Worm (Caenorhabditis elegans) whole organism, mixed stage, embryonic: Measurements from ENCODE around the gene srd-8.

Experiments used
- ces-1 ChIP-seq: fragments of 150-350 bp; optimal IDR thresholded peaks from 2 replicates; lab custom pipeline; 2014; ENCODE audit warnings: missing biosample characterization, missing genetic modification reagents, missing genetic modification characterization
- lin-13 ChIP-seq: fragments of 150-350 bp; optimal IDR thresholded peaks from 2 replicates; lab custom pipeline; 2014; ENCODE audit warnings: missing biosample characterization, missing genetic modification characterization
- lsy-2 ChIP-seq: fragments of 150-350 bp; optimal IDR thresholded peaks from 2 replicates; lab custom pipeline; 2014; ENCODE audit warnings: missing biosample characterization, missing genetic modification characterization
- mab-5 ChIP-seq: fragments of 150-350 bp; optimal IDR thresholded peaks from 2 replicates; lab custom pipeline; 2014; ENCODE audit warnings: missing biosample characterization, missing genetic modification characterization
- nhr-12 ChIP-seq: fragments of 150-350 bp; optimal IDR thresholded peaks from 2 replicates; lab custom pipeline; 2014; ENCODE audit warnings: missing biosample characterization, missing genetic modification characterization
- nhr-28 ChIP-seq: fragments of 150-350 bp; optimal IDR thresholded peaks from 2 replicates; lab custom pipeline; 2014; ENCODE audit warnings: missing biosample characterization, missing genetic modification characterization
- nhr-76 ChIP-seq: sonication (generic microtip); optimal IDR thresholded peaks from 2 replicates; lab custom pipeline; 2017; ENCODE audit warnings: missing biosample characterization, missing genetic modification characterization
- snpc-4 ChIP-seq: fragments of 150-350 bp; optimal IDR thresholded peaks from 2 replicates; lab custom pipeline; 2014; ENCODE audit warnings: missing biosample characterization, missing genetic modification characterization
- unc-62 ChIP-seq: fragments of 150-350 bp; optimal IDR thresholded peaks from 2 replicates; lab custom pipeline; 2014; ENCODE audit warnings: missing biosample characterization, missing genetic modification reagents, missing genetic modification characterization
- ztf-11 ChIP-seq: fragments of 150-350 bp; optimal IDR thresholded peaks from 2 replicates; lab custom pipeline; 2014; ENCODE audit warnings: missing biosample characterization, missing genetic modification characterization

- TF ChIP-seq lsy-2 (tag; lab: Kevin White, UChicago) (no peak), nhr-76 (tag; lab: Kevin White, UChicago) (no peak), unc-62 (GFP tag; lab: Kevin White, UChicago) (no peak), snpc-4 (tag; lab: Kevin White, UChicago) (no peak), nhr-28 (tag; lab: Kevin White, UChicago) (no peak), lin-13 (tag; lab: Kevin White, UChicago) (no peak), ces-1 (GFP tag; lab: Kevin White, UChicago) (no peak), mab-5 (tag; lab: Kevin White, UChicago) (no peak), ztf-11 (tag; lab: Kevin White, UChicago) (no peak), nhr-12 (no peak)
Measured at ce11 chrIV:5674435-5674834, 29.0 kb upstream of the srd-8 start, which contains the start of gene srd-5.
